Fruit fly (Drosophila melanogaster) whole organism, wandering third instar larva: ENCODE measurements around the gene Dtd.

Experiments
- CG9705 ChIP-seq: fragments of 200-800 bp; sonication (Bioruptor generic); optimal IDR thresholded peaks from 2 replicates; lab custom pipeline; 2018; ENCODE audit warnings: missing biosample characterization, mild to moderate bottlenecking, missing genetic modification characterization
- CrebA ChIP-seq: fragments of 200-800 bp; sonication (Bioruptor generic); optimal IDR thresholded peaks from 2 replicates; lab custom pipeline; 2016; ENCODE audit warnings: missing biosample characterization, mild to moderate bottlenecking, missing genetic modification characterization, borderline replicate concordance
- GATAd ChIP-seq: sonication (Bioruptor generic); optimal IDR thresholded peaks from 2 replicates; lab custom pipeline; 2016; ENCODE audit warnings: missing biosample characterization, missing genetic modification characterization
- HLH106 ChIP-seq: fragments of 200-800 bp; optimal IDR thresholded peaks from 3 replicates; lab custom pipeline; 2019; ENCODE audit warnings: missing biosample characterization, mild to moderate bottlenecking, missing genetic modification characterization, moderate library complexity
- Hr78 ChIP-seq: fragments of >200 bp; optimal IDR thresholded peaks from 2 replicates; lab custom pipeline; 2017; ENCODE audit warnings: missing biosample characterization, missing genetic modification characterization
- Jra ChIP-seq: sonication (Bioruptor generic); optimal IDR thresholded peaks from 2 replicates; lab custom pipeline; 2016; ENCODE audit warnings: missing biosample characterization, missing genetic modification characterization
- brk ChIP-seq: fragments of 200-800 bp; sonication (Bioruptor generic); optimal IDR thresholded peaks from 2 replicates; lab custom pipeline; 2016; ENCODE audit warnings: missing biosample characterization, mild to moderate bottlenecking, missing genetic modification characterization
- dl ChIP-seq, 2 experiments: fragments of 175-275, 200-275 bp in 1 of 2; fragments of 200-275 bp in 1 of 2; sonication (Bioruptor generic); optimal IDR thresholded peaks; lab custom pipeline; 2018; ENCODE audit warnings: mild to moderate bottlenecking in 2 of 2, missing biosample characterization in 2 of 2, missing genetic modification characterization in 2 of 2, moderate library complexity in 2 of 2; ENCODE audit not compliant: partially characterized antibody in 2 of 2, insufficient read depth in 1 of 2
- h ChIP-seq: fragments of 200-800 bp; sonication (Bioruptor generic); optimal IDR thresholded peaks from 3 replicates; lab custom pipeline; 2016; ENCODE audit warnings: missing biosample characterization, mild to moderate bottlenecking, missing genetic modification characterization
- sv ChIP-seq: fragments of 200-800 bp; sonication (Bioruptor generic); optimal IDR thresholded peaks from 3 replicates; lab custom pipeline; 2016; ENCODE audit warnings: missing biosample characterization, missing genetic modification characterization
- tai ChIP-seq: sonication (Bioruptor generic); optimal IDR thresholded peaks from 2 replicates; lab custom pipeline; 2016; ENCODE audit warnings: missing biosample characterization, missing genetic modification characterization
- usp ChIP-seq: fragments of >200 bp; optimal IDR thresholded peaks from 2 replicates; lab custom pipeline; 2017; ENCODE audit warnings: missing biosample characterization, missing genetic modification characterization
- woc ChIP-seq: sonication (Bioruptor generic); optimal IDR thresholded peaks from 2 replicates; lab custom pipeline; 2016; ENCODE audit warnings: missing biosample characterization, mild to moderate bottlenecking, missing genetic modification characterization

DNA sequence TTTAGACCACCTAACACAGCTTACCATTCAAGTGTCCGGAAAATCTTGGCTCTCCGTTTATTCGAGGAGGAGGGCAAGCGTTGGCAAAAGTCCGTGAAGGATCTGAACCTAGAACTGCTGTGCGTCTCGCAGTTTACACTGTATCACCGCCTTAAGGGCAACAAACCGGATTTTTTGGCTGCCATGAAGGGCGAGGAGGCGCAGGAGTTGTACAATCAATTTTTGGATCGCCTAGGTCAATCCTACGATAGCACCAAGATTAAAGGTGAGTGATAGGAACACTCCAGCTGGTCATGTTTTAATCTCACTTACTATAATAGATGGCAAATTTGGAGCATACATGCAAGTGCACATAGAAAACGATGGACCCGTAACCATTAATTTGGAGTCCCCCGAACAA lies 446 bp downstream of the Dtd start:
- TF ChIP-seq usp (GFP tag; lab: Kevin White, UChicago) (no peak), CrebA (GFP tag; lab: Kevin White, UChicago) (no peak), woc (GFP tag; lab: Kevin White, UChicago) (no peak), HLH106 (tag; lab: Kevin White, UChicago) (no peak), dl (GFP tag; optimal IDR thresholded peaks at IDR 0.05; lab: Kevin White, UChicago; ENCODE audit: insufficient read depth in 1 of 2, partially characterized antibody in 2 of 2) (no peak), h (GFP tag; lab: Kevin White, UChicago) (no peak), GATAd (no peak), CG9705 (GFP tag; lab: Kevin White, UChicago) (no peak), Jra (GFP tag; lab: Kevin White, UChicago) (no peak), tai (GFP tag; lab: Kevin White, UChicago) (no peak), sv (GFP tag; lab: Kevin White, UChicago) (no peak), Hr78 (no peak), brk (GFP tag; lab: Kevin White, UChicago) (no peak)
